Fruit fly (Drosophila melanogaster): Measurements from ENCODE around the gene ovo.

ovo gene

dm6 chrX:5038411-5038810 lies 9.7 kb upstream of the ovo start (continued):
- TF ChIP-seq topi (GFP tag; optimal IDR thresholded peaks at IDR 0.05) (peak; percentile 26), CG11762 (GFP tag; optimal IDR thresholded peaks at IDR 0.05; ENCODE audit: insufficient read depth) (no peak), CG34406 (GFP tag; optimal IDR thresholded peaks at IDR 0.05) (peak; percentile 7), CG11902 (GFP tag; optimal IDR thresholded peaks at IDR 0.05) (no peak), achi (GFP tag; optimal IDR thresholded peaks at IDR 0.05) (peak; percentile 31), CG32006 (GFP tag; optimal IDR thresholded peaks at IDR 0.05) (peak; percentile 26), Gug (GFP tag; IDR thresholded peaks at IDR 0.05) (no peak), cyc (GFP tag; optimal IDR thresholded peaks at IDR 0.05) (peak; percentile 20), CG1621 (tag; optimal IDR thresholded peaks at IDR 0.05) (peak; percentile 23)

dm6 chrX:5040098-5040497 lies 8.0 kb upstream of the ovo start:
- TF ChIP-seq svp (GFP tag) (no peak), CG11294 (GFP tag; IDR thresholded peaks at IDR 0.05) (no peak), CG3919 (GFP tag; optimal IDR thresholded peaks at IDR 0.05) (no peak), CG31627 (GFP tag; optimal IDR thresholded peaks at IDR 0.05) (no peak), Ets21C (GFP tag; optimal IDR thresholded peaks at IDR 0.05) (no peak), Sox102F (GFP tag; optimal IDR thresholded peaks at IDR 0.05) (no peak), Ets96B (tag; optimal IDR thresholded peaks at IDR 0.05) (no peak), Eip93F (GFP tag; optimal IDR thresholded peaks at IDR 0.05) (no peak), vri (GFP tag; optimal IDR thresholded peaks at IDR 0.05) (no peak), achi (GFP tag; optimal IDR thresholded peaks at IDR 0.05) (no peak), spab (GFP tag; optimal IDR thresholded peaks at IDR 0.05) (no peak), Blimp-1 (GFP tag; optimal IDR thresholded peaks at IDR 0.05) (no peak), lz (GFP tag; optimal IDR thresholded peaks at IDR 0.05) (no peak), CG7368 (GFP tag; optimal IDR thresholded peaks at IDR 0.05) (no peak), Eip78C (GFP tag) (no peak)

- TF ChIP-seq CG6808 (GFP tag; optimal IDR thresholded peaks at IDR 0.05) (peak; percentile 10), spab (GFP tag; optimal IDR thresholded peaks at IDR 0.05) (peak; percentile 25), Lpt (GFP tag; optimal IDR thresholded peaks at IDR 0.05) (peak; percentile 16), net (GFP tag; optimal IDR thresholded peaks at IDR 0.05) (peak; percentile 56), CG8319 (GFP tag; optimal IDR thresholded peaks at IDR 0.05) (no peak), esn (GFP tag; optimal IDR thresholded peaks at IDR 0.05) (peak; percentile 88), CG32006 (GFP tag; optimal IDR thresholded peaks at IDR 0.05) (peak; percentile 72), lz (GFP tag; optimal IDR thresholded peaks at IDR 0.05) (peak; percentile 84), Sox15 (GFP tag; optimal IDR thresholded peaks at IDR 0.05) (peak; percentile 38), CG8632 (GFP tag; optimal IDR thresholded peaks at IDR 0.05) (peak; percentile 61), Met (GFP tag; optimal IDR thresholded peaks at IDR 0.05) (peak; percentile 87), Gug (GFP tag; IDR thresholded peaks at IDR 0.05) (peak; percentile 66), Eip78C (GFP tag) (peak; percentile 97), CG16779 (tag; optimal IDR thresholded peaks at IDR 0.05) (peak; percentile 66), salr (GFP tag; optimal IDR thresholded peaks at IDR 0.05) (peak; percentile 26 to 47), OdsH (GFP tag; optimal IDR thresholded peaks at IDR 0.05) (peak; percentile 78), Ets21C (GFP tag; optimal IDR thresholded peaks at IDR 0.05) (peak; percentile 65), ss (GFP tag; optimal IDR thresholded peaks at IDR 0.05) (peak; percentile 73 to 77), pdm3 (GFP tag; optimal IDR thresholded peaks at IDR 0.05) (peak; percentile 77), CG1621 (tag; optimal IDR thresholded peaks at IDR 0.05) (peak; percentile 25), Eip75B (GFP tag; optimal IDR thresholded peaks at IDR 0.05) (peak; percentile 73), CG34406 (GFP tag; optimal IDR thresholded peaks at IDR 0.05) (peak; percentile 72), CG31627 (GFP tag; optimal IDR thresholded peaks at IDR 0.05) (peak; percentile 79), Hr4 (GFP tag; optimal IDR thresholded peaks at IDR 0.05) (peak; percentile 83), Sox102F (GFP tag; optimal IDR thresholded peaks at IDR 0.05) (peak; percentile 80), Smox (GFP tag; optimal IDR thresholded peaks at IDR 0.05) (peak; percentile 86), CG8119 (GFP tag; IDR thresholded peaks at IDR 0.05) (peak; percentile 81), CG15336 (GFP tag; IDR thresholded peaks at IDR 0.05) (peak; percentile 84), Sox14 (GFP tag; optimal IDR thresholded peaks at IDR 0.05) (peak; percentile 67), CG3919 (GFP tag; optimal IDR thresholded peaks at IDR 0.05) (peak; percentile 75), dsx (GFP tag; optimal IDR thresholded peaks at IDR 0.05; ENCODE audit: poor library complexity, severe bottlenecking) (peak; percentile 83), CG3032 (tag; optimal IDR thresholded peaks at IDR 0.05) (peak; percentile 52), CG11294 (GFP tag; IDR thresholded peaks at IDR 0.05) (peak; percentile 77)
Observed at dm6 chrX:5041525-5042454, 6.3 kb upstream of the ovo start.

Data from whole organism, prepupa.